Fruit fly (Drosophila melanogaster) whole organism, prepupa: ENCODE data around the gene wrd.

Experiments
- CG32006 ChIP-seq: fragments of 200-800 bp; sonication (Bioruptor generic); optimal IDR thresholded peaks from 3 replicates; lab custom pipeline; 2017; ENCODE audit warnings: missing biosample characterization, mild to moderate bottlenecking, missing genetic modification characterization
- CG9139 ChIP-seq: fragments of 200-800 bp; sonication (Bioruptor generic); optimal IDR thresholded peaks from 3 replicates; lab custom pipeline; 2017; ENCODE audit warnings: missing biosample characterization, mild to moderate bottlenecking, missing genetic modification characterization
- Lpt ChIP-seq: fragments of 200-800 bp; sonication (Bioruptor generic); optimal IDR thresholded peaks from 3 replicates; lab custom pipeline; 2016; ENCODE audit warnings: missing biosample characterization, missing genetic modification characterization
- OdsH ChIP-seq: fragments of 200-800 bp; sonication (Bioruptor generic); optimal IDR thresholded peaks from 3 replicates; lab custom pipeline; 2016; ENCODE audit warnings: missing biosample characterization, missing genetic modification characterization
- fd59A ChIP-seq: fragments of 200-800 bp; sonication (Bioruptor generic); optimal IDR thresholded peaks from 2 replicates; lab custom pipeline; 2017; ENCODE audit warnings: missing biosample characterization, mild to moderate bottlenecking, missing genetic modification characterization, missing genetic modification reagents
- fd85E ChIP-seq: fragments of 200-800 bp; sonication (Bioruptor generic); optimal IDR thresholded peaks from 3 replicates; lab custom pipeline; 2016; ENCODE audit warnings: missing biosample characterization, missing genetic modification characterization
- net ChIP-seq: fragments of 200-800 bp; sonication (Bioruptor generic); optimal IDR thresholded peaks from 3 replicates; lab custom pipeline; 2016; ENCODE audit warnings: missing biosample characterization, missing genetic modification characterization
- spab ChIP-seq: fragments of 200-800 bp; sonication (Bioruptor generic); optimal IDR thresholded peaks from 2 replicates; lab custom pipeline; 2017; ENCODE audit warnings: missing biosample characterization, mild to moderate bottlenecking, missing genetic modification characterization, missing genetic modification reagents
- svp ChIP-seq: fragments of 200-800 bp; sonication (Bioruptor generic); peaks from one replicate; lab custom pipeline; 2016; ENCODE audit warnings: missing biosample characterization, missing genetic modification characterization
- vri ChIP-seq: fragments of 200-800 bp; sonication (Bioruptor generic); optimal IDR thresholded peaks from 3 replicates; lab custom pipeline; 2016; ENCODE audit warnings: missing biosample characterization, mild to moderate bottlenecking, missing genetic modification characterization

- no peak for TF ChIP-seq spab (GFP tag; lab: Kevin White, UChicago)
- TF ChIP-seq net (GFP tag; lab: Kevin White, UChicago), result peak; percentile 76
- peak; percentile 92 for TF ChIP-seq CG32006 (GFP tag; lab: Kevin White, UChicago)
- TF ChIP-seq fd59A, result peak; percentile 72
- TF ChIP-seq fd85E (GFP tag; lab: Kevin White, UChicago), result peak; percentile 54
- no peak for TF ChIP-seq svp (GFP tag; lab: Kevin White, UChicago)
- peak; percentile 79 for TF ChIP-seq Lpt (GFP tag; lab: Kevin White, UChicago)
- TF ChIP-seq vri (GFP tag; lab: Kevin White, UChicago), result no peak
- TF ChIP-seq OdsH (GFP tag; lab: Kevin White, UChicago), result peak; percentile 92
- TF ChIP-seq CG9139 (GFP tag; lab: Kevin White, UChicago), result peak; percentile 6
Observed at dm6 chr3R:18188702-18189125, 21.2 kb downstream of the wrd start, which contains the start of the genes CG12321 and MED17.
